Fruit fly (Drosophila melanogaster) whole organism, embryonic: ENCODE data around the gene CG2614.

Experiments used
- Aef1 ChIP-seq: fragments of 200-800 bp; sonication (Bioruptor generic); IDR thresholded peaks from 3 replicates; pipeline ENCODE4 v1.3.6; 2022; ENCODE audit warnings: missing biosample characterization, missing genetic modification characterization
- CG10267 ChIP-seq: fragments of 200-800 bp; sonication (Bioruptor generic); optimal IDR thresholded peaks from 2 replicates; lab custom pipeline; 2018; ENCODE audit warnings: missing biosample characterization, mild to moderate bottlenecking, missing genetic modification characterization, moderate library complexity
- CG10462 ChIP-seq: fragments of 200-800 bp; sonication (Bioruptor generic); optimal IDR thresholded peaks from 2 replicates; lab custom pipeline; 2016; ENCODE audit warnings: missing biosample characterization, missing genetic modification characterization
- CG10654 ChIP-seq: fragments of 200-800 bp; sonication (Bioruptor generic); optimal IDR thresholded peaks from 2 replicates; lab custom pipeline; 2016; ENCODE audit warnings: missing biosample characterization, missing genetic modification characterization
- CG11695 ChIP-seq: fragments of 200-800 bp; sonication (Bioruptor generic); IDR thresholded peaks from 3 replicates; pipeline ENCODE4 v1.3.6; 2022; ENCODE audit warnings: missing biosample characterization, missing genetic modification characterization
- CG11696 ChIP-seq: fragments of 200-800 bp; sonication (Bioruptor generic); IDR thresholded peaks from 2 replicates; pipeline ENCODE4 v1.3.6; 2022; ENCODE audit warnings: missing biosample characterization, missing genetic modification characterization
- CG12236 ChIP-seq: fragments of 200-800 bp; sonication (Bioruptor generic); optimal IDR thresholded peaks from 2 replicates; lab custom pipeline; 2016; ENCODE audit warnings: missing biosample characterization, missing genetic modification characterization
- CG12391 ChIP-seq: fragments of 200-800 bp; sonication (Bioruptor generic); optimal IDR thresholded peaks from 3 replicates; lab custom pipeline; 2018; ENCODE audit warnings: missing biosample characterization, mild to moderate bottlenecking, missing genetic modification characterization, moderate library complexity
- CG13296 ChIP-seq: fragments of 200-800 bp; sonication (Bioruptor generic); optimal IDR thresholded peaks from 3 replicates; lab custom pipeline; 2018; ENCODE audit warnings: missing biosample characterization, mild to moderate bottlenecking, missing genetic modification characterization
- CG13424 ChIP-seq: fragments of 200-800 bp; sonication (Bioruptor generic); optimal IDR thresholded peaks from 2 replicates; lab custom pipeline; 2019; ENCODE audit warnings: missing biosample characterization, mild to moderate bottlenecking, missing genetic modification characterization, moderate library complexity
- CG17385 ChIP-seq: fragments of 200-800 bp; sonication (Bioruptor generic); optimal IDR thresholded peaks from 3 replicates; lab custom pipeline; 2018; ENCODE audit warnings: missing biosample characterization, mild to moderate bottlenecking, missing genetic modification characterization
- CG17829 ChIP-seq: fragments of 200-800 bp; optimal IDR thresholded peaks from 2 replicates; lab custom pipeline; 2019; ENCODE audit warnings: missing biosample characterization, mild to moderate bottlenecking, missing genetic modification characterization, moderate library complexity
- CG18011 ChIP-seq: fragments of 200-800 bp; sonication (Bioruptor generic); optimal IDR thresholded peaks from 2 replicates; lab custom pipeline; 2017; ENCODE audit warnings: missing biosample characterization, missing genetic modification characterization, mild to moderate bottlenecking, moderate library complexity, missing genotype
- CG18619 ChIP-seq: fragments of 200-800 bp; sonication (Bioruptor generic); optimal IDR thresholded peaks from 3 replicates; lab custom pipeline; 2017; ENCODE audit warnings: missing biosample characterization, mild to moderate bottlenecking, missing genetic modification characterization
- CG7786 ChIP-seq: fragments of 200-800 bp; sonication (Bioruptor generic); optimal IDR thresholded peaks from 2 replicates; lab custom pipeline; 2016; ENCODE audit warnings: missing biosample characterization, missing genetic modification characterization
- CG8281 ChIP-seq: fragments of 200-800 bp; sonication (Bioruptor generic); optimal IDR thresholded peaks from 2 replicates; lab custom pipeline; 2018; ENCODE audit warnings: missing biosample characterization, mild to moderate bottlenecking, missing genetic modification characterization, moderate library complexity
- CG8944 ChIP-seq: fragments of 200-800 bp; sonication (Bioruptor generic); optimal IDR thresholded peaks from 3 replicates; lab custom pipeline; 2016; ENCODE audit warnings: missing biosample characterization, missing genetic modification characterization
- CG9609 ChIP-seq: fragments of 200-800 bp; sonication (Bioruptor generic); optimal IDR thresholded peaks from 3 replicates; lab custom pipeline; 2016; ENCODE audit warnings: missing biosample characterization, missing genetic modification characterization
- Dfd ChIP-seq, 2 experiments: fragments of >200 bp; optimal IDR thresholded peaks; 2 replicates each; lab custom pipeline; 2017; ENCODE audit warnings: missing biosample characterization in 2 of 2, missing genetic modification characterization in 2 of 2
- Dip3 ChIP-seq: fragments of 200-800 bp; sonication (Bioruptor generic); optimal IDR thresholded peaks from 3 replicates; lab custom pipeline; 2016; ENCODE audit warnings: missing biosample characterization, missing genetic modification characterization
- Myb ChIP-seq: fragments of 200-800 bp; sonication (Bioruptor generic); optimal IDR thresholded peaks from 2 replicates; lab custom pipeline; 2016; ENCODE audit warnings: missing biosample characterization, missing genetic modification characterization
- Rfx ChIP-seq: fragments of 200-800 bp; sonication (Bioruptor generic); IDR thresholded peaks from 2 replicates; pipeline ENCODE4 v1.3.6; 2022; ENCODE audit warnings: missing biosample characterization, missing genetic modification characterization
- Sox100B ChIP-seq: fragments of 200-800 bp; sonication (Bioruptor generic); optimal IDR thresholded peaks from 3 replicates; lab custom pipeline; 2018; ENCODE audit warnings: missing biosample characterization, mild to moderate bottlenecking, missing genetic modification characterization
- Sry-δ ChIP-seq: fragments of 200-800 bp; sonication (Bioruptor generic); optimal IDR thresholded peaks from 2 replicates; lab custom pipeline; 2016; ENCODE audit warnings: missing biosample characterization, missing genetic modification characterization
- Xbp1 ChIP-seq: fragments of 200-800 bp; sonication (Bioruptor generic); optimal IDR thresholded peaks from 3 replicates; lab custom pipeline; 2016; ENCODE audit warnings: missing biosample characterization, mild to moderate bottlenecking, missing genetic modification characterization
- YL-1 ChIP-seq: fragments of 200-800 bp; sonication (Bioruptor generic); optimal IDR thresholded peaks from 3 replicates; lab custom pipeline; 2017; ENCODE audit warnings: missing biosample characterization, mild to moderate bottlenecking, missing genetic modification characterization
- aop ChIP-seq: fragments of 200-800 bp; sonication (Bioruptor generic); IDR thresholded peaks from 2 replicates; pipeline ENCODE4 v1.3.6; 2022; ENCODE audit warnings: missing biosample characterization, missing genetic modification characterization
- ato ChIP-seq: fragments of 200-800 bp; sonication (Bioruptor generic); IDR thresholded peaks from 2 replicates; pipeline ENCODE4 v1.3.6; 2022; ENCODE audit warnings: missing biosample characterization, missing genetic modification characterization; ENCODE audit not compliant: partially characterized antibody
- caup ChIP-seq: fragments of 200-800 bp; sonication (Bioruptor generic); optimal IDR thresholded peaks from 3 replicates; lab custom pipeline; 2017; ENCODE audit warnings: missing biosample characterization, mild to moderate bottlenecking, missing genetic modification characterization, moderate library complexity; ENCODE audit not compliant: severe bottlenecking
- dan ChIP-seq: fragments of 200-800 bp; sonication (Bioruptor generic); IDR thresholded peaks from 2 replicates; pipeline ENCODE4 v1.3.6; 2022; ENCODE audit warnings: missing biosample characterization, missing genetic modification characterization
- danr ChIP-seq: fragments of 200-800 bp; sonication (Bioruptor generic); IDR thresholded peaks from 2 replicates; pipeline ENCODE4 v1.3.6; 2022; ENCODE audit warnings: missing biosample characterization, missing genetic modification characterization
- dati ChIP-seq: fragments of 200-800 bp; sonication (Bioruptor generic); IDR thresholded peaks from 2 replicates; pipeline ENCODE4 v1.3.6; 2022; ENCODE audit warnings: missing biosample characterization, missing genetic modification characterization
- ems ChIP-seq: fragments of 200-800 bp; sonication (Bioruptor generic); optimal IDR thresholded peaks from 3 replicates; lab custom pipeline; 2016; ENCODE audit warnings: missing biosample characterization, missing genetic modification characterization
- ftz-f1 ChIP-seq: fragments of 200-800 bp; sonication (Bioruptor generic); optimal IDR thresholded peaks from 2 replicates; lab custom pipeline; 2016; ENCODE audit warnings: missing biosample characterization, missing genetic modification characterization
- gsb-n ChIP-seq: fragments of 200-800 bp; sonication (Bioruptor generic); optimal IDR thresholded peaks from 3 replicates; lab custom pipeline; 2018; ENCODE audit warnings: missing biosample characterization, mild to moderate bottlenecking, missing genetic modification characterization
- her ChIP-seq: fragments of 200-800 bp; sonication (Bioruptor generic); optimal IDR thresholded peaks from 2 replicates; lab custom pipeline; 2016; ENCODE audit warnings: missing biosample characterization, missing genetic modification characterization
- hkb ChIP-seq, 2 experiments: fragments of 200-800 bp in 1 of 2; fragments of >200 bp in 1 of 2; sonication (Bioruptor generic) in 1 of 2; IDR thresholded peaks in 1 of 2; optimal IDR thresholded peaks in 1 of 2; 2 replicates each; pipeline versions ENCODE4 v1.3.6 to Lab custom; 2017 to 2022; ENCODE audit warnings: missing biosample characterization in 1 of 2, missing genetic modification characterization in 1 of 2
- inv ChIP-seq: fragments of 200-800 bp; sonication (Bioruptor generic); IDR thresholded peaks from 2 replicates; pipeline ENCODE4 v1.3.6; 2022; ENCODE audit warnings: missing biosample characterization, missing genetic modification characterization; ENCODE audit not compliant: partially characterized antibody
- ken ChIP-seq: fragments of 200-800 bp; sonication (Bioruptor generic); IDR thresholded peaks from 3 replicates; pipeline ENCODE4 v1.3.6; 2022; ENCODE audit warnings: missing biosample characterization, missing genetic modification characterization
- odd ChIP-seq: fragments of 200-800 bp; sonication (Bioruptor generic); optimal IDR thresholded peaks from 2 replicates; lab custom pipeline; 2017; ENCODE audit warnings: missing biosample characterization, mild to moderate bottlenecking, missing genetic modification characterization
- pan ChIP-seq, 4 experiments: fragments of >200 bp in 3 of 4; fragments of 200-800 bp in 1 of 4; sonication (Bioruptor generic) in 1 of 4; optimal IDR thresholded peaks in 3 of 4; IDR thresholded peaks in 1 of 4; 2 replicates each; pipeline versions ENCODE4 v1.3.6 to Lab custom; 2017 to 2022; ENCODE audit warnings: missing biosample characterization in 2 of 4, missing genetic modification characterization in 2 of 4, mixed read lengths in 1 of 4
- row ChIP-seq: fragments of 200-800 bp; sonication (Bioruptor generic); IDR thresholded peaks from 3 replicates; pipeline ENCODE4 v1.3.6; 2022; ENCODE audit warnings: missing biosample characterization, missing genetic modification characterization
- scrt ChIP-seq: fragments of 200-800 bp; sonication (Bioruptor generic); optimal IDR thresholded peaks from 2 replicates; lab custom pipeline; 2018; ENCODE audit warnings: missing biosample characterization, mild to moderate bottlenecking, missing genetic modification characterization, moderate library complexity
- seq ChIP-seq: fragments of 200-800 bp; sonication (Bioruptor generic); IDR thresholded peaks from 2 replicates; pipeline ENCODE4 v1.3.6; 2022; ENCODE audit warnings: missing biosample characterization, missing genetic modification characterization
- sisA ChIP-seq: fragments of 200-800 bp; sonication (Bioruptor generic); IDR thresholded peaks from 2 replicates; pipeline ENCODE4 v1.3.6; 2022; ENCODE audit warnings: missing biosample characterization, missing genetic modification characterization
- slou ChIP-seq: fragments of 200-800 bp; sonication (Bioruptor generic); optimal IDR thresholded peaks from 3 replicates; lab custom pipeline; 2016; ENCODE audit warnings: missing biosample characterization, missing genetic modification characterization
- trem ChIP-seq: fragments of 200-800 bp; optimal IDR thresholded peaks from 3 replicates; lab custom pipeline; 2019; ENCODE audit warnings: missing biosample characterization, mild to moderate bottlenecking, missing genetic modification characterization, moderate library complexity
- tup ChIP-seq: fragments of 200-800 bp; sonication (Bioruptor generic); optimal IDR thresholded peaks from 2 replicates; lab custom pipeline; 2016; ENCODE audit warnings: missing biosample characterization, mild to moderate bottlenecking, missing genetic modification characterization, moderate library complexity
- vfl ChIP-seq: fragments of 200-800 bp; sonication (Bioruptor generic); optimal IDR thresholded peaks from 2 replicates; lab custom pipeline; 2016; ENCODE audit warnings: missing biosample characterization, missing genetic modification characterization
- zfh2 ChIP-seq: fragments of 200-800 bp; sonication (Bioruptor generic); optimal IDR thresholded peaks from 2 replicates; lab custom pipeline; 2016; ENCODE audit warnings: missing biosample characterization, missing genetic modification characterization

Gene CG2614

DNA sequence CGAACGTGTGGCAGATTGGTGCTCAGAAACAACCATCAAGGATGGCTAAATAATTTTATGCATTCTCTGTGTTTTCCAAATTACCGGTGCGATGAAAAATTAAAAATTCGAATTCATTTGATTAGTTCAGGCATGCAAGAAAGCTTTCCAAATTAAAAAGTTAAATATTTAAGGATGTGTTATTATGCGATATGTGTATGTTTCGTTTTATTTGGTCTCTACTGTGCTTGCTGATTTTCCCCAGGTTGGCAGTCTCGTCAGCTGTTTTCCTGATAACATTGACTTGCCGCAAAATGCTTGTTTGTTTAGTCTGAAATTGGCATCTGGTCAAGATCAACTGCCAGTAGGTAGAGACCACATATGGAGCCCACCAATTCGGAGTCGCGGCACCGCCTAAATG, 6.3 kb upstream of the CG2614 start, which contains the start of gene CG2611 (continued):
- TF ChIP-seq Sry-δ (GFP tag; lab: Kevin White, UChicago) (peak; percentile 55), ato (no peak), Rfx (peak; percentile 72), CG12391 (tag; lab: Kevin White, UChicago) (peak; percentile 63), pan (optimal IDR thresholded peaks at IDR 0.05; lab: Kevin White, UChicago) (no peak), pan (GFP tag; optimal IDR thresholded peaks at IDR 0.05 in 1 of 2, IDR thresholded peaks at IDR 0.05 in 1 of 2) (peak in 1 of 2 experiments; percentile 59), CG13296 (GFP tag; lab: Kevin White, UChicago) (peak; percentile 36), Aef1 (GFP tag; lab: Robert Waterston, UW) (no peak), CG8944 (GFP tag; lab: Kevin White, UChicago) (peak; percentile 48), trem (peak; percentile 99), CG12236 (peak; percentile 24), CG7786 (GFP tag; lab: Kevin White, UChicago) (peak; percentile 56), inv (GFP tag; lab: Robert Waterston, UW) (no peak), Myb (GFP tag; lab: Kevin White, UChicago) (no peak), CG13424 (tag; lab: Kevin White, UChicago) (peak; percentile 44), Dfd (GFP tag; optimal IDR thresholded peaks at IDR 0.05; lab: Kevin White, UChicago) (no peak), her (GFP tag; lab: Kevin White, UChicago) (peak; percentile 29), YL-1 (GFP tag; lab: Kevin White, UChicago) (no peak), CG10267 (peak; percentile 21), slou (GFP tag; lab: Kevin White, UChicago) (no peak), ken (0 out of 3 replicates have a peak, but pooled peaks have one; percentile 38), Xbp1 (GFP tag; lab: Kevin White, UChicago) (peak; percentile 60), row (peak; percentile 92), CG11696 (GFP tag; lab: Robert Waterston, UW) (no peak), ftz-f1 (GFP tag; lab: Kevin White, UChicago) (peak; percentile 31), hkb (optimal IDR thresholded peaks at IDR 0.05; lab: Kevin White, UChicago) (no peak), hkb (GFP tag; IDR thresholded peaks at IDR 0.05; lab: Robert Waterston, UW) (peak; percentile 47), tup (peak; percentile 19), scrt (no peak), ems (GFP tag; lab: Kevin White, UChicago) (peak; percentile 5), caup (peak; percentile 12), CG17829 (peak; percentile 26), CG18011 (GFP tag; lab: Kevin White, UChicago) (peak; percentile 16), CG9609 (GFP tag; lab: Kevin White, UChicago) (peak; percentile 30), seq (GFP tag; lab: Robert Waterston, UW) (no peak), Dip3 (GFP tag; lab: Kevin White, UChicago) (peak; percentile 27), zfh2 (GFP tag; lab: Kevin White, UChicago) (peak; percentile 46), CG10462 (peak; percentile 12), CG8281 (no peak), CG18619 (GFP tag; lab: Kevin White, UChicago) (peak; percentile 12), CG11695 (GFP tag; lab: Robert Waterston, UW) (0 out of 3 replicates have a peak, but pooled peaks have one; percentile 39), dan (GFP tag; lab: Robert Waterston, UW) (no peak), dati (0 out of 2 replicates have a peak, but pooled peaks have one; percentile 42), CG10654 (GFP tag; lab: Kevin White, UChicago) (peak; percentile 44), gsb-n (tag; lab: Kevin White, UChicago) (no peak), danr (GFP tag; lab: Robert Waterston, UW) (no peak), odd (GFP tag; lab: Kevin White, UChicago) (no peak), vfl (peak; percentile 7), aop (no peak), sisA (GFP tag; lab: Robert Waterston, UW) (peak; percentile 52), CG17385 (peak; percentile 30), Sox100B (GFP tag; lab: Kevin White, UChicago) (no peak)
